Worm (Caenorhabditis elegans): Measurements from ENCODE around the gene dur-1.
A peak's percentile ranks its signal among the peaks of the same experiment; 100 is the strongest.

ce11 chrIV:9884257-9884656 is 43.8 kb downstream of the dur-1 start, which contains the start of the genes prp-18 and mccc-1:
- TF ChIP-seq bed-3 (GFP tag; optimal IDR thresholded peaks at IDR 0.05) (no peak), unc-62 (GFP tag; optimal IDR thresholded peaks at IDR 0.05) (no peak), sem-2 (GFP tag; optimal IDR thresholded peaks at IDR 0.05) (no peak), pha-4 (tag; optimal IDR thresholded peaks at IDR 0.05) (peak; percentile 36), nhr-2 (tag; optimal IDR thresholded peaks at IDR 0.05) (no peak), ceh-83 (GFP tag; optimal IDR thresholded peaks at IDR 0.05) (no peak), snpc-4 (tag; optimal IDR thresholded peaks at IDR 0.05) (no peak), elt-3 (tag; optimal IDR thresholded peaks at IDR 0.05) (no peak), nhr-237 (tag; optimal IDR thresholded peaks at IDR 0.05) (no peak), elt-1 (tag; optimal IDR thresholded peaks at IDR 0.05; ENCODE audit: borderline replicate concordance, insufficient read depth) (no peak), blmp-1 (tag; optimal IDR thresholded peaks at IDR 0.05) (no peak), nhr-76 (tag; optimal IDR thresholded peaks at IDR 0.05) (no peak)

Measured in whole organism, mixed stage, embryonic.